Worm (Caenorhabditis elegans): ENCODE measurements around the gene fipr-2.

The fipr-2 gene

ce11 chrV:12365104-12365503, at the start of gene fipr-2:
fipr-2 (plus strand) TSS chrV:12365348.
- TF ChIP-seq unc-62 (GFP tag; optimal IDR thresholded peaks at IDR 0.05): no peak

- TF ChIP-seq unc-62 (GFP tag; optimal IDR thresholded peaks at IDR 0.05): no peak
Observed at ce11 chrV:12316076-12316475, 49.1 kb upstream of the fipr-2 start.

- TF ChIP-seq unc-62 (GFP tag; optimal IDR thresholded peaks at IDR 0.05): no peak
Observed at ce11 chrV:12317080-12317479, 48.1 kb upstream of the fipr-2 start, which contains the start of gene R04F11.3. R04F11.3 (minus strand) TSS chrV:12317180.

ce11 chrV:12317894-12318553, 47.1 kb upstream of the fipr-2 start, which contains the start of the genes R04F11.5 and R04F11.2:
R04F11.5 (minus strand) TSS chrV:12318019.
R04F11.2 (plus strand) TSS chrV:12318381.
- no peak for TF ChIP-seq unc-62 (GFP tag; optimal IDR thresholded peaks at IDR 0.05)

- TF ChIP-seq unc-62 (GFP tag; optimal IDR thresholded peaks at IDR 0.05): no peak
Observed at ce11 chrV:12320274-12320839, 44.8 kb upstream of the fipr-2 start.

ce11 chrV:12326638-12327037, 38.5 kb upstream of the fipr-2 start:
- no peak for TF ChIP-seq unc-62 (GFP tag; optimal IDR thresholded peaks at IDR 0.05)

ce11 chrV:12329173-12329572, 36.0 kb upstream of the fipr-2 start:
- TF ChIP-seq unc-62 (GFP tag; optimal IDR thresholded peaks at IDR 0.05): no peak

- no peak for TF ChIP-seq unc-62 (GFP tag; optimal IDR thresholded peaks at IDR 0.05)
Observed at ce11 chrV:12331820-12332219, 33.3 kb upstream of the fipr-2 start.

ce11 chrV:12334387-12334786, 30.8 kb upstream of the fipr-2 start:
- no peak for TF ChIP-seq unc-62 (GFP tag; optimal IDR thresholded peaks at IDR 0.05)

- TF ChIP-seq unc-62 (GFP tag; optimal IDR thresholded peaks at IDR 0.05): no peak
Observed at ce11 chrV:12337894-12338293, 27.3 kb upstream of the fipr-2 start, which contains the start of gene twk-13. twk-13 (minus strand) TSS chrV:12337994.

- no peak for TF ChIP-seq unc-62 (GFP tag; optimal IDR thresholded peaks at IDR 0.05)
Observed at ce11 chrV:12343419-12343969, 21.7 kb upstream of the fipr-2 start, which contains the start of gene tomm-20. tomm-20 (minus strand) TSS chrV:12343469.

- no peak for TF ChIP-seq unc-62 (GFP tag; optimal IDR thresholded peaks at IDR 0.05)
Observed at ce11 chrV:12344845-12345244, 20.3 kb upstream of the fipr-2 start, which contains the start of gene F23H12.3. F23H12.3 (plus strand) TSS chrV:12345145.

ce11 chrV:12345808-12346207, 19.3 kb upstream of the fipr-2 start, which contains the start of gene snb-2:
snb-2 (minus strand) TSS chrV:12345908.
- TF ChIP-seq unc-62 (GFP tag; optimal IDR thresholded peaks at IDR 0.05): no peak

- no peak for TF ChIP-seq unc-62 (GFP tag; optimal IDR thresholded peaks at IDR 0.05)
Observed at ce11 chrV:12347854-12348253, 17.3 kb upstream of the fipr-2 start.

ce11 chrV:12349365-12349764, 15.8 kb upstream of the fipr-2 start:
- no peak for TF ChIP-seq unc-62 (GFP tag; optimal IDR thresholded peaks at IDR 0.05)

- no peak for TF ChIP-seq unc-62 (GFP tag; optimal IDR thresholded peaks at IDR 0.05)
Observed at ce11 chrV:12351842-12352241, 13.3 kb upstream of the fipr-2 start.

- TF ChIP-seq unc-62 (GFP tag; optimal IDR thresholded peaks at IDR 0.05): no peak
Observed at ce11 chrV:12352445-12352844, 12.7 kb upstream of the fipr-2 start, which contains the start of gene sqt-3. sqt-3 (plus strand) TSS chrV:12352745.
